Fruit fly (Drosophila melanogaster) whole organism, adult: ENCODE measurements around the gene REPTOR.

Experiments used
- CG11617 ChIP-seq: fragments of 200-800 bp; sonication (Bioruptor generic); optimal IDR thresholded peaks from 2 replicates; lab custom pipeline; 2017; ENCODE audit warnings: mild to moderate bottlenecking, missing biosample characterization, missing genetic modification reagents, missing genetic modification characterization
- CG12768 ChIP-seq: fragments of 200-800 bp; sonication (Bioruptor generic); optimal IDR thresholded peaks from 2 replicates; lab custom pipeline; 2017; ENCODE audit warnings: missing biosample characterization, missing genetic modification characterization, mild to moderate bottlenecking, moderate library complexity, missing genetic modification reagents
- CG14711 ChIP-seq: fragments of 200-800 bp; sonication (Bioruptor generic); optimal IDR thresholded peaks from 2 replicates; lab custom pipeline; 2018; ENCODE audit warnings: missing biosample characterization, mild to moderate bottlenecking, missing genetic modification characterization, moderate library complexity
- CG1620 ChIP-seq: fragments of 200-800 bp; sonication (Bioruptor generic); optimal IDR thresholded peaks from 2 replicates; lab custom pipeline; 2016; ENCODE audit warnings: missing biosample characterization, missing genetic modification characterization
- CG33017 ChIP-seq: fragments of 200-800 bp; sonication (Bioruptor generic); optimal IDR thresholded peaks from 2 replicates; lab custom pipeline; 2018; ENCODE audit warnings: missing biosample characterization, mild to moderate bottlenecking, missing genetic modification characterization, moderate library complexity
- CG5204 ChIP-seq: fragments of 200-800 bp; sonication (Bioruptor generic); optimal IDR thresholded peaks from 2 replicates; lab custom pipeline; 2016; ENCODE audit warnings: missing biosample characterization, missing genetic modification characterization
- CG7045 ChIP-seq: fragments of 200-800 bp; sonication (Bioruptor generic); optimal IDR thresholded peaks from 2 replicates; lab custom pipeline; 2017; ENCODE audit warnings: missing biosample characterization, mild to moderate bottlenecking, missing genetic modification characterization
- CG7101 ChIP-seq: fragments of 200-800 bp; sonication (Bioruptor generic); optimal IDR thresholded peaks from 2 replicates; lab custom pipeline; 2018; ENCODE audit warnings: missing biosample characterization, mild to moderate bottlenecking, missing genetic modification characterization, moderate library complexity
- Clk ChIP-seq: fragments of 200-800 bp; sonication (Bioruptor generic); optimal IDR thresholded peaks from 2 replicates; lab custom pipeline; 2017; ENCODE audit warnings: missing biosample characterization, missing genetic modification characterization
- Crg-1 ChIP-seq: fragments of 200-800 bp; sonication (Bioruptor generic); optimal IDR thresholded peaks from 2 replicates; lab custom pipeline; 2016; ENCODE audit warnings: missing biosample characterization, missing genetic modification characterization
- Hr96 ChIP-seq: fragments of 200-800 bp; sonication (Bioruptor generic); optimal IDR thresholded peaks from 2 replicates; lab custom pipeline; 2016; ENCODE audit warnings: missing biosample characterization, missing genetic modification characterization
- Mnt ChIP-seq: fragments of 200-800 bp; sonication (Bioruptor generic); optimal IDR thresholded peaks from 2 replicates; lab custom pipeline; 2016; ENCODE audit warnings: missing biosample characterization, mild to moderate bottlenecking, missing genetic modification characterization
- bab1 ChIP-seq: fragments of 200-800 bp; sonication (Bioruptor generic); optimal IDR thresholded peaks from 3 replicates; lab custom pipeline; 2019; ENCODE audit warnings: missing biosample characterization, mild to moderate bottlenecking, missing genetic modification characterization, moderate library complexity
- cic ChIP-seq: fragments of 200-800 bp; sonication (Bioruptor generic); optimal IDR thresholded peaks from 2 replicates; lab custom pipeline; 2017; ENCODE audit warnings: missing biosample characterization, mild to moderate bottlenecking, missing genetic modification characterization, moderate library complexity
- cnc ChIP-seq, 2 experiments: fragments of >200 bp; optimal IDR thresholded peaks; 2 replicates each; lab custom pipeline; 2017
- kay ChIP-seq: fragments of 200-800 bp; sonication (Bioruptor generic); peaks from one replicate; lab custom pipeline; 2016; ENCODE audit warnings: missing biosample characterization, missing genetic modification characterization, borderline replicate concordance
- ovo ChIP-seq: fragments of 200-800 bp; sonication (Bioruptor generic); optimal IDR thresholded peaks from 2 replicates; lab custom pipeline; 2016; ENCODE audit warnings: missing biosample characterization, missing genetic modification characterization
- pad ChIP-seq: fragments of 200-800 bp; sonication (Bioruptor generic); optimal IDR thresholded peaks from 3 replicates; lab custom pipeline; 2017; ENCODE audit warnings: missing biosample characterization, missing genetic modification characterization, mild to moderate bottlenecking, moderate library complexity, missing genetic modification reagents
- tj ChIP-seq: fragments of 200-800 bp; sonication (Bioruptor generic); optimal IDR thresholded peaks from 3 replicates; lab custom pipeline; 2017; ENCODE audit warnings: missing biosample characterization, mild to moderate bottlenecking, missing genetic modification characterization, moderate library complexity
- toe ChIP-seq: fragments of 200-800 bp; sonication (Bioruptor generic); optimal IDR thresholded peaks from 2 replicates; lab custom pipeline; 2016; ENCODE audit warnings: missing biosample characterization, missing genetic modification characterization

Gene REPTOR

dm6 chr3R:24555150-24555549, 27.5 kb downstream of the REPTOR start:
- TF ChIP-seq CG12768 (GFP tag; lab: Kevin White, UChicago): no peak
- TF ChIP-seq Clk (GFP tag; lab: Kevin White, UChicago): no peak
- TF ChIP-seq ovo (GFP tag; lab: Kevin White, UChicago): no peak
- TF ChIP-seq bab1 (GFP tag; lab: Kevin White, UChicago): no peak
- no peak for TF ChIP-seq cnc (optimal IDR thresholded peaks at IDR 0.05; lab: Kevin White, UChicago)
- no peak for TF ChIP-seq CG14711 (tag; lab: Kevin White, UChicago)
- TF ChIP-seq CG7101 (tag; lab: Kevin White, UChicago): no peak
- TF ChIP-seq Crg-1 (GFP tag; lab: Kevin White, UChicago): no peak
- no peak for TF ChIP-seq CG7045 (GFP tag; lab: Kevin White, UChicago)
- TF ChIP-seq pad (GFP tag; lab: Kevin White, UChicago): no peak
- TF ChIP-seq kay: no peak
- TF ChIP-seq tj (GFP tag; lab: Kevin White, UChicago): no peak
- TF ChIP-seq CG11617 (GFP tag; lab: Kevin White, UChicago): no peak
- TF ChIP-seq CG1620 (GFP tag; lab: Kevin White, UChicago): no peak
- no peak for TF ChIP-seq CG5204 (GFP tag; lab: Kevin White, UChicago)
- TF ChIP-seq CG33017 (tag; lab: Kevin White, UChicago): no peak
- no peak for TF ChIP-seq toe (GFP tag; lab: Kevin White, UChicago)
- TF ChIP-seq Hr96 (GFP tag; lab: Kevin White, UChicago): no peak

- TF ChIP-seq kay: no peak
Observed at dm6 chr3R:24550802-24551391, 31.8 kb downstream of the REPTOR start.

dm6 chr3R:24549834-24550233, 32.8 kb downstream of the REPTOR start:
- TF ChIP-seq Hr96 (GFP tag; lab: Kevin White, UChicago) (no peak), bab1 (GFP tag; lab: Kevin White, UChicago) (no peak), cic (GFP tag; lab: Kevin White, UChicago) (no peak), tj (GFP tag; lab: Kevin White, UChicago) (no peak), CG11617 (GFP tag; lab: Kevin White, UChicago) (no peak), CG1620 (GFP tag; lab: Kevin White, UChicago) (no peak), cnc (optimal IDR thresholded peaks at IDR 0.05; lab: Kevin White, UChicago) (no peak), CG5204 (GFP tag; lab: Kevin White, UChicago) (no peak), CG14711 (tag; lab: Kevin White, UChicago) (no peak), Mnt (GFP tag; lab: Kevin White, UChicago) (no peak), CG7045 (GFP tag; lab: Kevin White, UChicago) (no peak), CG7101 (tag; lab: Kevin White, UChicago) (no peak), ovo (GFP tag; lab: Kevin White, UChicago) (no peak)

dm6 chr3R:24548832-24549231, 33.8 kb downstream of the REPTOR start:
- peak; percentile 31 for TF ChIP-seq cic (GFP tag; lab: Kevin White, UChicago)
- no peak for TF ChIP-seq toe (GFP tag; lab: Kevin White, UChicago)

- TF ChIP-seq CG12768 (GFP tag; lab: Kevin White, UChicago) (no peak), toe (GFP tag; lab: Kevin White, UChicago) (no peak), Clk (GFP tag; lab: Kevin White, UChicago) (no peak), CG14711 (tag; lab: Kevin White, UChicago) (no peak)
Observed at dm6 chr3R:24548216-24548615, 34.4 kb downstream of the REPTOR start.

dm6 chr3R:24544388-24544787, 38.3 kb downstream of the REPTOR start, which contains the start of gene Esyt2:
Gene Esyt2 (plus strand): TSS chr3R:24544719.
- TF ChIP-seq toe (GFP tag; lab: Kevin White, UChicago) (no peak), Crg-1 (GFP tag; lab: Kevin White, UChicago) (no peak), CG1620 (GFP tag; lab: Kevin White, UChicago) (no peak), ovo (GFP tag; lab: Kevin White, UChicago) (no peak), Clk (GFP tag; lab: Kevin White, UChicago) (no peak), CG33017 (tag; lab: Kevin White, UChicago) (no peak), kay (no peak), CG5204 (GFP tag; lab: Kevin White, UChicago) (no peak), tj (GFP tag; lab: Kevin White, UChicago) (no peak), CG7101 (tag; lab: Kevin White, UChicago) (no peak), CG14711 (tag; lab: Kevin White, UChicago) (no peak), CG12768 (GFP tag; lab: Kevin White, UChicago) (no peak), Mnt (GFP tag; lab: Kevin White, UChicago) (no peak), pad (GFP tag; lab: Kevin White, UChicago) (no peak), cnc (optimal IDR thresholded peaks at IDR 0.05; lab: Kevin White, UChicago) (no peak), CG7045 (GFP tag; lab: Kevin White, UChicago) (no peak)
